Worm (Caenorhabditis elegans) whole organism, early embryonic: ENCODE measurements around the gene srt-40.

Source experiments
- B0310.2 ChIP-seq: sonication (generic microtip); optimal IDR thresholded peaks from 2 replicates; lab custom pipeline; 2016; ENCODE audit warnings: mild to moderate bottlenecking, missing genetic modification characterization, missing compliant biosample characterization
- F13C5.2 ChIP-seq: sonication (generic microtip); optimal IDR thresholded peaks from 2 replicates; lab custom pipeline; 2017; ENCODE audit warnings: mild to moderate bottlenecking, missing genetic modification characterization, inconsistent platforms, missing compliant biosample characterization
- aly-1 ChIP-seq: sonication (generic microtip); optimal IDR thresholded peaks from 2 replicates; lab custom pipeline; 2016; ENCODE audit warnings: missing genetic modification characterization, missing compliant biosample characterization
- ama-1 ChIP-seq: fragments of 150-350 bp; optimal IDR thresholded peaks from 2 replicates; lab custom pipeline; 2014
- ceh-36 ChIP-seq: sonication (generic microtip); optimal IDR thresholded peaks from 2 replicates; lab custom pipeline; 2016; ENCODE audit warnings: missing genetic modification characterization, inconsistent platforms, missing compliant biosample characterization
- ets-7 ChIP-seq: sonication (generic microtip); optimal IDR thresholded peaks from 2 replicates; lab custom pipeline; 2016; ENCODE audit warnings: missing genotype, missing genetic modification characterization, missing compliant biosample characterization
- flt-1 ChIP-seq: fragments of 200-800 bp; sonication (Bioruptor generic); IDR thresholded peaks from 2 replicates; pipeline ENCODE4 v1.3.6; 2022; ENCODE audit warnings: missing genetic modification characterization, missing compliant biosample characterization
- hmbx-1 ChIP-seq: sonication (generic microtip); optimal IDR thresholded peaks from 2 replicates; lab custom pipeline; 2016; ENCODE audit warnings: mild to moderate bottlenecking, missing genetic modification characterization, missing compliant biosample characterization
- scrt-1 ChIP-seq: fragments of 200-800 bp; sonication (Bioruptor generic); IDR thresholded peaks from 2 replicates; pipeline ENCODE4 v1.3.6; 2022; ENCODE audit warnings: missing genetic modification characterization, missing compliant biosample characterization
- sea-1 ChIP-seq: fragments of 200-800 bp; sonication (Bioruptor generic); conservative IDR thresholded peaks from 2 replicates; pipeline ENCODE4 v1.3.6; 2022; ENCODE audit warnings: missing genetic modification characterization, missing compliant biosample characterization
- tbx-11 ChIP-seq: fragments of 200-800 bp; sonication (Bioruptor generic); IDR thresholded peaks from 2 replicates; pipeline ENCODE4 v1.3.6; 2022; ENCODE audit warnings: missing genetic modification characterization, missing compliant biosample characterization
- tra-4 ChIP-seq: sonication (generic microtip); optimal IDR thresholded peaks from 2 replicates; lab custom pipeline; 2017; ENCODE audit warnings: missing genetic modification characterization, missing compliant biosample characterization

ce11 chrV:2238012-2238411 is 31.9 kb upstream of the srt-40 start:
- TF ChIP-seq flt-1 (GFP tag; lab: Robert Waterston, UW): no peak
- no peak for TF ChIP-seq tbx-11
- no peak for TF ChIP-seq hmbx-1 (tag; lab: Kevin White, UChicago)
- TF ChIP-seq B0310.2: no peak
- no peak for TF ChIP-seq ceh-36 (tag; lab: Kevin White, UChicago)
- TF ChIP-seq tra-4 (tag; lab: Kevin White, UChicago): no peak
- no peak for TF ChIP-seq sea-1 (GFP tag; lab: Robert Waterston, UW)
- TF ChIP-seq ama-1 (lab: Kevin White, UChicago): no peak
- no peak for TF ChIP-seq aly-1 (tag; lab: Kevin White, UChicago)
- TF ChIP-seq ets-7 (tag; lab: Kevin White, UChicago): no peak
- TF ChIP-seq F13C5.2 (tag; lab: Kevin White, UChicago): no peak
- TF ChIP-seq scrt-1 (GFP tag; lab: Robert Waterston, UW): no peak
